Fruit fly (Drosophila melanogaster) whole organism, wandering third instar larva: ENCODE data around the gene Pex7.

Source experiments
- Abd-B ChIP-seq: fragments of >200 bp; optimal IDR thresholded peaks from 2 replicates; lab custom pipeline; 2017; ENCODE audit warnings: missing biosample characterization, missing genetic modification characterization
- CG32264 ChIP-seq: fragments of 200-800 bp; sonication (Bioruptor generic); optimal IDR thresholded peaks from 2 replicates; lab custom pipeline; 2016; ENCODE audit warnings: missing biosample characterization, missing genetic modification characterization
- CG9705 ChIP-seq: fragments of 200-800 bp; sonication (Bioruptor generic); optimal IDR thresholded peaks from 2 replicates; lab custom pipeline; 2018; ENCODE audit warnings: missing biosample characterization, mild to moderate bottlenecking, missing genetic modification characterization
- CrebA ChIP-seq: fragments of 200-800 bp; sonication (Bioruptor generic); optimal IDR thresholded peaks from 2 replicates; lab custom pipeline; 2016; ENCODE audit warnings: missing biosample characterization, mild to moderate bottlenecking, missing genetic modification characterization, borderline replicate concordance
- Dfd ChIP-seq: fragments of >200 bp; optimal IDR thresholded peaks from 2 replicates; lab custom pipeline; 2017; ENCODE audit warnings: missing biosample characterization, missing genetic modification characterization
- Dif ChIP-seq: fragments of 200-275, 200-300 bp; sonication (Bioruptor generic); optimal IDR thresholded peaks from 2 replicates; lab custom pipeline; 2018; ENCODE audit warnings: missing biosample characterization, missing genetic modification characterization; ENCODE audit not compliant: partially characterized antibody
- GATAd ChIP-seq: sonication (Bioruptor generic); optimal IDR thresholded peaks from 2 replicates; lab custom pipeline; 2016; ENCODE audit warnings: missing biosample characterization, missing genetic modification characterization
- HLH106 ChIP-seq: fragments of 200-800 bp; optimal IDR thresholded peaks from 3 replicates; lab custom pipeline; 2019; ENCODE audit warnings: missing biosample characterization, mild to moderate bottlenecking, missing genetic modification characterization, moderate library complexity
- Hnf4 ChIP-seq: fragments of 200-800 bp; sonication (Bioruptor generic); optimal IDR thresholded peaks from 2 replicates; lab custom pipeline; 2016; ENCODE audit warnings: missing biosample characterization, mild to moderate bottlenecking, missing genetic modification characterization
- Hr78 ChIP-seq: fragments of >200 bp; optimal IDR thresholded peaks from 2 replicates; lab custom pipeline; 2017; ENCODE audit warnings: missing biosample characterization, missing genetic modification characterization
- Hr83 ChIP-seq: fragments of 200-300 bp; sonication (Bioruptor generic); optimal IDR thresholded peaks from 2 replicates; lab custom pipeline; 2016; ENCODE audit warnings: missing biosample characterization, mild to moderate bottlenecking, missing genetic modification characterization, moderate library complexity; ENCODE audit not compliant: poor library complexity, severe bottlenecking
- Jra ChIP-seq: sonication (Bioruptor generic); optimal IDR thresholded peaks from 2 replicates; lab custom pipeline; 2016; ENCODE audit warnings: missing biosample characterization, missing genetic modification characterization
- Mio ChIP-seq: sonication (Bioruptor generic); optimal IDR thresholded peaks from 2 replicates; lab custom pipeline; 2016; ENCODE audit warnings: missing biosample characterization, missing genetic modification characterization
- Myc ChIP-seq: fragments of >200 bp; optimal IDR thresholded peaks from 2 replicates; lab custom pipeline; 2017
- N ChIP-seq: fragments of >200 bp; optimal IDR thresholded peaks from 2 replicates; lab custom pipeline; 2018; ENCODE audit warnings: missing biosample characterization, missing external identifiers, missing genetic modification characterization
- OdsH ChIP-seq: fragments of 200-800 bp; sonication (Bioruptor generic); optimal IDR thresholded peaks from 2 replicates; lab custom pipeline; 2016; ENCODE audit warnings: missing biosample characterization, mild to moderate bottlenecking, missing genetic modification characterization
- Rel ChIP-seq, 2 experiments: fragments of 200-800 bp; sonication (Bioruptor generic) in 1 of 2; optimal IDR thresholded peaks; 2 replicates in 1 of 2; 3 replicates in 1 of 2; lab custom pipeline; 2016 to 2019; ENCODE audit warnings: mild to moderate bottlenecking in 2 of 2, missing biosample characterization in 2 of 2, missing genetic modification characterization in 2 of 2, moderate library complexity in 1 of 2
- Sp1 ChIP-seq: fragments of 200-800 bp; sonication (Bioruptor generic); optimal IDR thresholded peaks from 3 replicates; lab custom pipeline; 2019; ENCODE audit warnings: missing biosample characterization, mild to moderate bottlenecking, missing genetic modification characterization, moderate library complexity
- Vsx2 ChIP-seq: fragments of 200-300, 225-300 bp; sonication (Bioruptor generic); optimal IDR thresholded peaks from 2 replicates; lab custom pipeline; 2018; ENCODE audit warnings: missing biosample characterization, missing genetic modification characterization; ENCODE audit not compliant: partially characterized antibody
- br ChIP-seq: fragments of 200-800 bp; sonication (Bioruptor generic); optimal IDR thresholded peaks from 2 replicates; lab custom pipeline; 2016; ENCODE audit warnings: missing biosample characterization, missing genetic modification characterization
- brk ChIP-seq: fragments of 200-800 bp; sonication (Bioruptor generic); optimal IDR thresholded peaks from 2 replicates; lab custom pipeline; 2016; ENCODE audit warnings: missing biosample characterization, mild to moderate bottlenecking, missing genetic modification characterization
- dl ChIP-seq, 2 experiments: fragments of 175-275, 200-275 bp in 1 of 2; fragments of 200-275 bp in 1 of 2; sonication (Bioruptor generic); optimal IDR thresholded peaks; lab custom pipeline; 2018; ENCODE audit warnings: mild to moderate bottlenecking in 2 of 2, missing biosample characterization in 2 of 2, missing genetic modification characterization in 2 of 2, moderate library complexity in 2 of 2; ENCODE audit not compliant: partially characterized antibody in 2 of 2, insufficient read depth in 1 of 2
- dmrt93B ChIP-seq: fragments of 200-800 bp; sonication (Bioruptor generic); optimal IDR thresholded peaks from 2 replicates; lab custom pipeline; 2018; ENCODE audit warnings: missing biosample characterization, mild to moderate bottlenecking, missing genetic modification characterization
- dsf ChIP-seq: sonication (Bioruptor generic); optimal IDR thresholded peaks from 2 replicates; lab custom pipeline; 2016; ENCODE audit warnings: missing biosample characterization, missing genetic modification characterization, borderline replicate concordance
- ey ChIP-seq: fragments of 200-800 bp; sonication (Bioruptor generic); optimal IDR thresholded peaks from 2 replicates; lab custom pipeline; 2016; ENCODE audit warnings: missing biosample characterization, missing genetic modification characterization
- foxo ChIP-seq, 2 experiments: fragments of 200-800 bp; sonication (Bioruptor generic); optimal IDR thresholded peaks; 2 replicates in 1 of 2; 3 replicates in 1 of 2; lab custom pipeline; 2016 to 2017; ENCODE audit warnings: missing biosample characterization in 2 of 2, missing genetic modification characterization in 2 of 2
- fru ChIP-seq: fragments of 200-800 bp; sonication (Bioruptor generic); optimal IDR thresholded peaks from 3 replicates; lab custom pipeline; 2016; ENCODE audit warnings: missing biosample characterization, mild to moderate bottlenecking, missing genetic modification characterization
- h ChIP-seq: fragments of 200-800 bp; sonication (Bioruptor generic); optimal IDR thresholded peaks from 3 replicates; lab custom pipeline; 2016; ENCODE audit warnings: missing biosample characterization, mild to moderate bottlenecking, missing genetic modification characterization
- jim ChIP-seq: fragments of 175-275, 200-325 bp; sonication (Bioruptor generic); optimal IDR thresholded peaks from 2 replicates; lab custom pipeline; 2016; ENCODE audit warnings: missing biosample characterization, mild to moderate bottlenecking, missing genetic modification characterization
- lola ChIP-seq: fragments of >200 bp; optimal IDR thresholded peaks from 2 replicates; lab custom pipeline; 2017; ENCODE audit warnings: missing biosample characterization, missing genetic modification characterization
- pan ChIP-seq: fragments of >200 bp; optimal IDR thresholded peaks from 2 replicates; lab custom pipeline; 2017
- psq ChIP-seq: fragments of 200-800 bp; sonication (Bioruptor generic); optimal IDR thresholded peaks from 3 replicates; lab custom pipeline; 2017; ENCODE audit warnings: missing biosample characterization, mild to moderate bottlenecking, missing genetic modification characterization, moderate library complexity
- rgr ChIP-seq: fragments of 200-800 bp; sonication (Bioruptor generic); optimal IDR thresholded peaks from 3 replicates; lab custom pipeline; 2016; ENCODE audit warnings: missing biosample characterization, mild to moderate bottlenecking, missing genetic modification characterization
- sage ChIP-seq: fragments of 200-800 bp; sonication (Bioruptor generic); optimal IDR thresholded peaks from 2 replicates; lab custom pipeline; 2016; ENCODE audit warnings: missing biosample characterization, mild to moderate bottlenecking, missing genetic modification characterization
- sv ChIP-seq: fragments of 200-800 bp; sonication (Bioruptor generic); optimal IDR thresholded peaks from 3 replicates; lab custom pipeline; 2016; ENCODE audit warnings: missing biosample characterization, missing genetic modification characterization
- tai ChIP-seq: sonication (Bioruptor generic); optimal IDR thresholded peaks from 2 replicates; lab custom pipeline; 2016; ENCODE audit warnings: missing biosample characterization, missing genetic modification characterization
- usp ChIP-seq: fragments of >200 bp; optimal IDR thresholded peaks from 2 replicates; lab custom pipeline; 2017; ENCODE audit warnings: missing biosample characterization, missing genetic modification characterization
- woc ChIP-seq: sonication (Bioruptor generic); optimal IDR thresholded peaks from 2 replicates; lab custom pipeline; 2016; ENCODE audit warnings: missing biosample characterization, mild to moderate bottlenecking, missing genetic modification characterization

Gene Pex7

DNA sequence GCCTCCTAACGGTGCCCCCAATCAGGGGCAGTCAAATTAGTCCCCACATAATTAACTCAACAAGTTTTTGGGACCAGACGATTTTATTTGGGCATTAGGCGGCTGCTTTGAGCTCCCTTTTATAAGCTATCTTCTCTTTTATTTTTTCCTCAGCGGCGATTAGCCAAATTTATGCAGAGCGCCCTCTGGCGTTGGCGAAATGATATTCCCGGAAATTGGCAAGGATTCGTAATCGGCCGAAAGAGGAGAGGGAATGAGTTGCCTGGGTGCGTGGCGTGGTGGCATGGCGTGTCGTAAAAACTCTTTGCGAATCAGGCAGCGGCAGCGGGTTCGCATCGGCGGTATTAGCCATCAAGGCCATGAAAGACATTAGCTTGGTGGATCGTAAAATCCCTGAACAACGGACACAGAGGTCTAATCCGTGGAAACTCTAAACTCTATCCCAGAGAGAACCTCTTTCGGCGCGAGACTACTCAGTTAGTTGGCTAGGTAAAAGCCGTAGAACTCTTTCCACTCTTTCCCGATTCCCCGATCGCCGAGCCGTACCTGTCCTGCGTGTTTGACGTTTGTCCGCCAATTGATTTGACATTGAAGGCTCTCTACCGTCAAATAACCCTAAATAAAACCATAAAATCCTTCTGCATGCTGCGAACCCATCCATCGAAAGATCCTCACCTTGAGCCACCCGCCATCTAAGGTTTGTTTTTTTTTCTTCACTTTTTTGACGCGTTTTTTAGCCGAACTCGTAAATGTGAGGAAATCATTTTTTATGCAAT, 23.1 kb downstream of the Pex7 start:
- TF ChIP-seq psq (GFP tag; lab: Kevin White, UChicago) = no peak
- TF ChIP-seq CG9705 (GFP tag; lab: Kevin White, UChicago) = no peak
- no peak for TF ChIP-seq Vsx2
- TF ChIP-seq OdsH = no peak

DNA sequence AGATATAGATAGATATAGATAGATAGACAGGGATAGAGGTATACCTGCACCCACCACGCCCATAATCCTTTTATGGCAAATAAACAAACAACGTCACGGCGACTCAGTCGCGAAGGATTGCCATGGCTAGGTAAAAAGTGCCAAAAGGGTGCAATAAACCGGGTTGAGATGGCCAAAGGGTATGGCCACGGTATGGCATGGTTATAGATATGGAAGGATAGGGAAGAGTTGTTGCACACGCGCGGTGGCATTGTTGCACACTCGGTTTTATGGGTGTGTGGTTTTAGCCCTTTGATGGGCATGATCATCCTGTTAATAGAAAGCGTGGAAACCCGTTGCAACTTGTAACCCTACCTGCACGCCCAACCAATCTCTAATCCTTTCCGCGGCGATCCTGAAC, 24.0 kb downstream of the Pex7 start:
- TF ChIP-seq Hnf4 (GFP tag; lab: Kevin White, UChicago) = no peak
- no peak for TF ChIP-seq dsf (GFP tag; lab: Kevin White, UChicago)
- no peak for TF ChIP-seq Sp1 (GFP tag; lab: Kevin White, UChicago)
- TF ChIP-seq dl (GFP tag; optimal IDR thresholded peaks at IDR 0.05; lab: Kevin White, UChicago; ENCODE audit: insufficient read depth in 1 of 2, partially characterized antibody in 2 of 2) = no peak
- TF ChIP-seq, all 38 proteins: peak for 0

DNA sequence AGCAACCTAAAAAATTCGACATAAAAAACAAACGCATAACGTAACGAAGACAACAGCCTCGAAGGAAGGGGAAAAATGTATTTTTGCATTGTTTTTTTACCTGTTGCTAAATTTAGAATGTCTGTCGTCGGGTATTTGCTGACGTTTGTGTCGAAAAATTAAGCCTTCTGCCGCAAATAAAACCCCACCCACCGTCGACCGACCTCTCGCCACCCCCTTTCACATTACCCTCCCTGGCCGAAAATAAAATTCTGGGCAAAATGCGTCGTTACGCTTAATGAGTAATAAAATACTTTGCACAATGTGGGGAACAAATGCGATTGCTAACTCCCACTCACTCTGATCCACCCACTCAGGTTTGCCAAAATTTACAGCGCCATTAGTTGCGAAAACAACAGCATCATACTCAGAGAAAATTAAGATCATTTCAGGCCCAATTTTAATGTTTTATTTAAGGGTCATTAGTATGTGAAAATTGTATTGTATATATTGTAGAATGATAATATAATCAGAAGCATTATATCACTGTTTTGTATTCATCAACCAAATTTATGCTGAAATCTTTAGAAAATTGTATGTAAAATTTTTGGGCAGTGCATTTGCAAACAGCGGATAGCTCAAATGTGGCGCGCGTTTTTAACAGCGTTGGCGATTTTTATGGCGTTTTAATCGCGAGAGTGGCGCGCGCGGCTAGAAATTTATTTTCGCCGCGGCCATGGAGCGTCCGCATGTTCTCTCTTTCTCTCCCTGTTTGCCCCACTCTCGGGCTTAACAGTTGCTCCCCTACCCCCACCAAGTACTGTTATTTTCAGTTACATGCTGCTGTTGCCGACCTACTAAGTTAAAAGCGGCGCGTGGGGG, 25.5 kb downstream of the Pex7 start:
- TF ChIP-seq Vsx2 (no peak), CG32264 (GFP tag; lab: Kevin White, UChicago) (peak; percentile 11), br (GFP tag; lab: Kevin White, UChicago) (peak; percentile 77), Mio (no peak), sv (GFP tag; lab: Kevin White, UChicago) (no peak), h (peak; percentile 99), Sp1 (GFP tag; lab: Kevin White, UChicago) (peak; percentile 74), Hr83 (no peak), HLH106 (tag; lab: Kevin White, UChicago) (peak; percentile 77), dmrt93B (GFP tag; lab: Kevin White, UChicago) (peak; percentile 47), dsf (GFP tag; lab: Kevin White, UChicago) (peak; percentile 13), Rel (GFP tag; optimal IDR thresholded peaks at IDR 0.05; lab: Kevin White, UChicago) (no peak), Rel (tag; optimal IDR thresholded peaks at IDR 0.05; lab: Kevin White, UChicago) (peak; percentile 92), GATAd (peak; percentile 8), fru (GFP tag; lab: Kevin White, UChicago) (peak; percentile 83), Hnf4 (GFP tag; lab: Kevin White, UChicago) (peak; percentile 63), foxo (GFP tag; optimal IDR thresholded peaks at IDR 0.05; lab: Kevin White, UChicago) (peak; percentile 21 to 81), tai (GFP tag; lab: Kevin White, UChicago) (no peak), woc (peak; percentile 20), sage (GFP tag; lab: Kevin White, UChicago) (peak; percentile 23), CG9705 (GFP tag; lab: Kevin White, UChicago) (no peak), CrebA (GFP tag; lab: Kevin White, UChicago) (no peak), pan (no peak), brk (GFP tag; lab: Kevin White, UChicago) (peak; percentile 54), usp (GFP tag; lab: Kevin White, UChicago) (no peak), rgr (GFP tag; lab: Kevin White, UChicago) (peak; percentile 87), dl (GFP tag; optimal IDR thresholded peaks at IDR 0.05; lab: Kevin White, UChicago; ENCODE audit: insufficient read depth in 1 of 2, partially characterized antibody in 2 of 2) (peak in 1 of 2 experiments; percentile 14), OdsH (peak; percentile 81), psq (GFP tag; lab: Kevin White, UChicago) (peak; percentile 61), Abd-B (GFP tag; lab: Kevin White, UChicago) (no peak), Dfd (no peak), jim (GFP tag; lab: Kevin White, UChicago) (no peak), Hr78 (GFP tag; lab: Kevin White, UChicago) (no peak), Dif (GFP tag; lab: Kevin White, UChicago) (peak; percentile 17), N (GFP tag; lab: Kevin White, UChicago) (no peak), ey (GFP tag; lab: Kevin White, UChicago) (peak; percentile 75), Myc (lab: Kevin White, UChicago) (peak; percentile 53), lola (GFP tag; lab: Kevin White, UChicago) (no peak), Jra (GFP tag; lab: Kevin White, UChicago) (peak; percentile 18)
